Worm (Caenorhabditis elegans): ENCODE results near the gene srh-297.
"Not testable (repeated sequence)": the region's sequence is repeated elsewhere in the genome, so short reads cannot be mapped to it uniquely, and the experiment has no call there.

srh-297 gene

DNA sequence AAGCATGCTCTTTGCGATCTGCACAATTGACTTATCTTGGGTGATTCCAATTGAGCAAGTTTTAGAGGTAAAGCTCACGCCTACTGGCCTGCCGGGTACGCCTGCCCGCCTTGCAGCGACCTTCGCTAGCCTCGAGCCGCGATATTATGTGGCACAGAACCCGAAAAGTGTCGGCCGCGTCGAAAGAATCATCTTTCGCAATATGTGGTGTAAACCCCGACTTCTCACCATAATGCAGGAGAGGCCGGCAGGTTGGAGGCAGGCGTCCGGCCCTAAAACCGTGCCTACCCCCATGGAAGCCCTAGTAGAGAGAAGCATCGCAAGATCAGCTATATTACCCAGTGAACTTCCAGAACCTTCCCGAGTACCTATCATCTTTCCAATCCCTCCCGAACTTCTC, 44.5 kb downstream of the srh-297 start:
- TF ChIP-seq nhr-12 (tag; optimal IDR thresholded peaks at IDR 0.05) (no peak), ceh-9 (tag; optimal IDR thresholded peaks at IDR 0.05) (no peak), elt-3 (tag; optimal IDR thresholded peaks at IDR 0.05) (no peak), elt-2 (tag; optimal IDR thresholded peaks at IDR 0.05) (no peak), nhr-28 (tag; optimal IDR thresholded peaks at IDR 0.05) (no peak), lin-15B (tag; optimal IDR thresholded peaks at IDR 0.05) (no peak), ztf-4 (tag; optimal IDR thresholded peaks at IDR 0.05) (no peak)

DNA sequence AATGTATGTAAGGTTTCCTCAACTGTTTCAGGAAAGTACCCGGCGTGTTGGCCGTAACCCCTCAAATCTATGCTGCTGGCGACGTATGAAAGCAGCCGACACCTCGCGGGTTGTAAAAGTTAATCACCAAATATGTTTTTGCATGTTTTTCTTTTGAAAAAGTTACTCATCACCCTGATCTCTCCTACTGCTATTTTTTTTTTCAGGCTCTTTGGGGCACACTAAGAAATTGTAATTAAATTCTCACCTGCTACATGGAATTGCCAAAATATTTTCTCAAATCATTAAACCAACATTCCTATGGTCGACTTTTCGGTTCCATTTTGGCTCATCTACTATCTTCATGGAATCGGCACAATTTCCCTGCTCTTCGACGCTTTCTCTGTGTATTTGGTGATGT, 45.5 kb downstream of the srh-297 start, which contains the start of gene sri-78:
Gene sri-78 (plus strand): TSS at position 301 of the 400 bp plus-strand sequence.
- TF ChIP-seq mml-1, nhr-11, ZK546.5 (tag; optimal IDR thresholded peaks at IDR 0.05): not testable (repeated sequence)

ce11 chrII:3183300-3183840, 47.0 kb downstream of the srh-297 start, which contains the start of the genes Y27F2A.6 and Y27F2A.8:
Gene Y27F2A.6 (minus strand): TSS chrII:3183400.
Gene Y27F2A.8 (plus strand): TSS chrII:3183790.
- not testable (repeated sequence) for TF ChIP-seq ceh-9 (tag; optimal IDR thresholded peaks at IDR 0.05); egl-5 (tag; optimal IDR thresholded peaks at IDR 0.05); sea-2 (GFP tag; optimal IDR thresholded peaks at IDR 0.05)

All from whole organism, L3 larva.